Fruit fly (Drosophila melanogaster) whole organism, adult: Measurements from ENCODE around the gene CG8861.

Experiments used
- CG12768 ChIP-seq: fragments of 200-800 bp; sonication (Bioruptor generic); optimal IDR thresholded peaks from 2 replicates; lab custom pipeline; 2017; ENCODE audit warnings: missing biosample characterization, missing genetic modification characterization, mild to moderate bottlenecking, moderate library complexity, missing genetic modification reagents
- CG33017 ChIP-seq: fragments of 200-800 bp; sonication (Bioruptor generic); optimal IDR thresholded peaks from 2 replicates; lab custom pipeline; 2018; ENCODE audit warnings: missing biosample characterization, mild to moderate bottlenecking, missing genetic modification characterization, moderate library complexity
- Clk ChIP-seq: fragments of 200-800 bp; sonication (Bioruptor generic); optimal IDR thresholded peaks from 2 replicates; lab custom pipeline; 2017; ENCODE audit warnings: missing biosample characterization, missing genetic modification characterization
- Hr96 ChIP-seq: fragments of 200-800 bp; sonication (Bioruptor generic); optimal IDR thresholded peaks from 2 replicates; lab custom pipeline; 2016; ENCODE audit warnings: missing biosample characterization, missing genetic modification characterization
- Mnt ChIP-seq: fragments of 200-800 bp; sonication (Bioruptor generic); optimal IDR thresholded peaks from 2 replicates; lab custom pipeline; 2016; ENCODE audit warnings: missing biosample characterization, mild to moderate bottlenecking, missing genetic modification characterization
- cic ChIP-seq: fragments of 200-800 bp; sonication (Bioruptor generic); optimal IDR thresholded peaks from 2 replicates; lab custom pipeline; 2017; ENCODE audit warnings: missing biosample characterization, mild to moderate bottlenecking, missing genetic modification characterization, moderate library complexity
- cnc ChIP-seq, 2 experiments: fragments of >200 bp; optimal IDR thresholded peaks; 2 replicates each; lab custom pipeline; 2017
- ovo ChIP-seq: fragments of 200-800 bp; sonication (Bioruptor generic); optimal IDR thresholded peaks from 2 replicates; lab custom pipeline; 2016; ENCODE audit warnings: missing biosample characterization, missing genetic modification characterization
- pad ChIP-seq: fragments of 200-800 bp; sonication (Bioruptor generic); optimal IDR thresholded peaks from 3 replicates; lab custom pipeline; 2017; ENCODE audit warnings: missing biosample characterization, missing genetic modification characterization, mild to moderate bottlenecking, moderate library complexity, missing genetic modification reagents
- tj ChIP-seq: fragments of 200-800 bp; sonication (Bioruptor generic); optimal IDR thresholded peaks from 3 replicates; lab custom pipeline; 2017; ENCODE audit warnings: missing biosample characterization, mild to moderate bottlenecking, missing genetic modification characterization, moderate library complexity
- toe ChIP-seq: fragments of 200-800 bp; sonication (Bioruptor generic); optimal IDR thresholded peaks from 2 replicates; lab custom pipeline; 2016; ENCODE audit warnings: missing biosample characterization, missing genetic modification characterization

DNA sequence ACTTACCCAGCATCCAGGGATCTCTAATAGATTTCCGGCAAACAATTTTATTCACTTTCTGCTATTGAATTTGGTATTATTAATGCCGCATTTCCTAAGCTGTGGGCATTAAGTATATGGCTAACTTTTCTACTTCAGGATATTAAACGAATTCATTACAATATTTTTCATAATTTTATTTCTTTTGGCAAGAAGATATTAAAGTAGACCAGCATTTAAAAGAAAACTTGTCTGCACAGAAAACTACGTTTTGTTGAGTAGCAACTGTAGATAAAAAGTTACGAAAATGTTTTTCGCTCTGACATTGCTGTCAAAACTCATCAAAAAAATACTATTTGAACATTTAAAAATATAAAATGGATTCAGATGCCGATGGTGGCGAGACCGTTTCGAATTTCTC, 6.8 kb downstream of the CG8861 start, which contains the start of gene HP1e:
- TF ChIP-seq tj (GFP tag; lab: Kevin White, UChicago) (no peak), pad (no peak), CG12768 (GFP tag; lab: Kevin White, UChicago) (no peak), Hr96 (no peak), cnc (optimal IDR thresholded peaks at IDR 0.05; lab: Kevin White, UChicago) (no peak), CG33017 (tag; lab: Kevin White, UChicago) (no peak), toe (GFP tag; lab: Kevin White, UChicago) (no peak), Clk (GFP tag; lab: Kevin White, UChicago) (no peak), ovo (no peak), cic (GFP tag; lab: Kevin White, UChicago) (no peak), Mnt (no peak)
